Fruit fly (Drosophila melanogaster) whole organism, wandering third instar larva: ENCODE data around the gene p24-1.

Source experiments
- CG32264 ChIP-seq: fragments of 200-800 bp; sonication (Bioruptor generic); optimal IDR thresholded peaks from 2 replicates; lab custom pipeline; 2016; ENCODE audit warnings: missing biosample characterization, missing genetic modification characterization
- CG9705 ChIP-seq: fragments of 200-800 bp; sonication (Bioruptor generic); optimal IDR thresholded peaks from 2 replicates; lab custom pipeline; 2018; ENCODE audit warnings: missing biosample characterization, mild to moderate bottlenecking, missing genetic modification characterization
- CrebA ChIP-seq: fragments of 200-800 bp; sonication (Bioruptor generic); optimal IDR thresholded peaks from 2 replicates; lab custom pipeline; 2016; ENCODE audit warnings: missing biosample characterization, mild to moderate bottlenecking, missing genetic modification characterization, borderline replicate concordance
- Dif ChIP-seq: fragments of 200-275, 200-300 bp; sonication (Bioruptor generic); optimal IDR thresholded peaks from 2 replicates; lab custom pipeline; 2018; ENCODE audit warnings: missing biosample characterization, missing genetic modification characterization; ENCODE audit not compliant: partially characterized antibody
- GATAd ChIP-seq: sonication (Bioruptor generic); optimal IDR thresholded peaks from 2 replicates; lab custom pipeline; 2016; ENCODE audit warnings: missing biosample characterization, missing genetic modification characterization
- HLH106 ChIP-seq: fragments of 200-800 bp; optimal IDR thresholded peaks from 3 replicates; lab custom pipeline; 2019; ENCODE audit warnings: missing biosample characterization, mild to moderate bottlenecking, missing genetic modification characterization, moderate library complexity
- Hnf4 ChIP-seq: fragments of 200-800 bp; sonication (Bioruptor generic); optimal IDR thresholded peaks from 2 replicates; lab custom pipeline; 2016; ENCODE audit warnings: missing biosample characterization, mild to moderate bottlenecking, missing genetic modification characterization
- Hr78 ChIP-seq: fragments of >200 bp; optimal IDR thresholded peaks from 2 replicates; lab custom pipeline; 2017; ENCODE audit warnings: missing biosample characterization, missing genetic modification characterization
- Hr83 ChIP-seq: fragments of 200-300 bp; sonication (Bioruptor generic); optimal IDR thresholded peaks from 2 replicates; lab custom pipeline; 2016; ENCODE audit warnings: missing biosample characterization, mild to moderate bottlenecking, missing genetic modification characterization, moderate library complexity; ENCODE audit not compliant: poor library complexity, severe bottlenecking
- Jra ChIP-seq: sonication (Bioruptor generic); optimal IDR thresholded peaks from 2 replicates; lab custom pipeline; 2016; ENCODE audit warnings: missing biosample characterization, missing genetic modification characterization
- Mio ChIP-seq: sonication (Bioruptor generic); optimal IDR thresholded peaks from 2 replicates; lab custom pipeline; 2016; ENCODE audit warnings: missing biosample characterization, missing genetic modification characterization
- Myc ChIP-seq: fragments of >200 bp; optimal IDR thresholded peaks from 2 replicates; lab custom pipeline; 2017
- N ChIP-seq: fragments of >200 bp; optimal IDR thresholded peaks from 2 replicates; lab custom pipeline; 2018; ENCODE audit warnings: missing biosample characterization, missing external identifiers, missing genetic modification characterization
- OdsH ChIP-seq: fragments of 200-800 bp; sonication (Bioruptor generic); optimal IDR thresholded peaks from 2 replicates; lab custom pipeline; 2016; ENCODE audit warnings: missing biosample characterization, mild to moderate bottlenecking, missing genetic modification characterization
- Rel ChIP-seq, 2 experiments: fragments of 200-800 bp; sonication (Bioruptor generic) in 1 of 2; optimal IDR thresholded peaks; 2 replicates in 1 of 2; 3 replicates in 1 of 2; lab custom pipeline; 2016 to 2019; ENCODE audit warnings: mild to moderate bottlenecking in 2 of 2, missing biosample characterization in 2 of 2, missing genetic modification characterization in 2 of 2, moderate library complexity in 1 of 2
- Sp1 ChIP-seq: fragments of 200-800 bp; sonication (Bioruptor generic); optimal IDR thresholded peaks from 3 replicates; lab custom pipeline; 2019; ENCODE audit warnings: missing biosample characterization, mild to moderate bottlenecking, missing genetic modification characterization, moderate library complexity
- Vsx2 ChIP-seq: fragments of 200-300, 225-300 bp; sonication (Bioruptor generic); optimal IDR thresholded peaks from 2 replicates; lab custom pipeline; 2018; ENCODE audit warnings: missing biosample characterization, missing genetic modification characterization; ENCODE audit not compliant: partially characterized antibody
- br ChIP-seq: fragments of 200-800 bp; sonication (Bioruptor generic); optimal IDR thresholded peaks from 2 replicates; lab custom pipeline; 2016; ENCODE audit warnings: missing biosample characterization, missing genetic modification characterization
- brk ChIP-seq: fragments of 200-800 bp; sonication (Bioruptor generic); optimal IDR thresholded peaks from 2 replicates; lab custom pipeline; 2016; ENCODE audit warnings: missing biosample characterization, mild to moderate bottlenecking, missing genetic modification characterization
- dl ChIP-seq, 2 experiments: fragments of 175-275, 200-275 bp in 1 of 2; fragments of 200-275 bp in 1 of 2; sonication (Bioruptor generic); optimal IDR thresholded peaks; lab custom pipeline; 2018; ENCODE audit warnings: mild to moderate bottlenecking in 2 of 2, missing biosample characterization in 2 of 2, missing genetic modification characterization in 2 of 2, moderate library complexity in 2 of 2; ENCODE audit not compliant: partially characterized antibody in 2 of 2, insufficient read depth in 1 of 2
- dmrt93B ChIP-seq: fragments of 200-800 bp; sonication (Bioruptor generic); optimal IDR thresholded peaks from 2 replicates; lab custom pipeline; 2018; ENCODE audit warnings: missing biosample characterization, mild to moderate bottlenecking, missing genetic modification characterization
- ey ChIP-seq: fragments of 200-800 bp; sonication (Bioruptor generic); optimal IDR thresholded peaks from 2 replicates; lab custom pipeline; 2016; ENCODE audit warnings: missing biosample characterization, missing genetic modification characterization
- foxo ChIP-seq, 2 experiments: fragments of 200-800 bp; sonication (Bioruptor generic); optimal IDR thresholded peaks; 2 replicates in 1 of 2; 3 replicates in 1 of 2; lab custom pipeline; 2016 to 2017; ENCODE audit warnings: missing biosample characterization in 2 of 2, missing genetic modification characterization in 2 of 2
- fru ChIP-seq: fragments of 200-800 bp; sonication (Bioruptor generic); optimal IDR thresholded peaks from 3 replicates; lab custom pipeline; 2016; ENCODE audit warnings: missing biosample characterization, mild to moderate bottlenecking, missing genetic modification characterization
- h ChIP-seq: fragments of 200-800 bp; sonication (Bioruptor generic); optimal IDR thresholded peaks from 3 replicates; lab custom pipeline; 2016; ENCODE audit warnings: missing biosample characterization, mild to moderate bottlenecking, missing genetic modification characterization
- jim ChIP-seq: fragments of 175-275, 200-325 bp; sonication (Bioruptor generic); optimal IDR thresholded peaks from 2 replicates; lab custom pipeline; 2016; ENCODE audit warnings: missing biosample characterization, mild to moderate bottlenecking, missing genetic modification characterization
- lola ChIP-seq: fragments of >200 bp; optimal IDR thresholded peaks from 2 replicates; lab custom pipeline; 2017; ENCODE audit warnings: missing biosample characterization, missing genetic modification characterization
- pan ChIP-seq: fragments of >200 bp; optimal IDR thresholded peaks from 2 replicates; lab custom pipeline; 2017
- psq ChIP-seq: fragments of 200-800 bp; sonication (Bioruptor generic); optimal IDR thresholded peaks from 3 replicates; lab custom pipeline; 2017; ENCODE audit warnings: missing biosample characterization, mild to moderate bottlenecking, missing genetic modification characterization, moderate library complexity
- rgr ChIP-seq: fragments of 200-800 bp; sonication (Bioruptor generic); optimal IDR thresholded peaks from 3 replicates; lab custom pipeline; 2016; ENCODE audit warnings: missing biosample characterization, mild to moderate bottlenecking, missing genetic modification characterization
- sage ChIP-seq: fragments of 200-800 bp; sonication (Bioruptor generic); optimal IDR thresholded peaks from 2 replicates; lab custom pipeline; 2016; ENCODE audit warnings: missing biosample characterization, mild to moderate bottlenecking, missing genetic modification characterization
- sv ChIP-seq: fragments of 200-800 bp; sonication (Bioruptor generic); optimal IDR thresholded peaks from 3 replicates; lab custom pipeline; 2016; ENCODE audit warnings: missing biosample characterization, missing genetic modification characterization
- tai ChIP-seq: sonication (Bioruptor generic); optimal IDR thresholded peaks from 2 replicates; lab custom pipeline; 2016; ENCODE audit warnings: missing biosample characterization, missing genetic modification characterization
- usp ChIP-seq: fragments of >200 bp; optimal IDR thresholded peaks from 2 replicates; lab custom pipeline; 2017; ENCODE audit warnings: missing biosample characterization, missing genetic modification characterization
- woc ChIP-seq: sonication (Bioruptor generic); optimal IDR thresholded peaks from 2 replicates; lab custom pipeline; 2016; ENCODE audit warnings: missing biosample characterization, mild to moderate bottlenecking, missing genetic modification characterization

Gene p24-1

DNA sequence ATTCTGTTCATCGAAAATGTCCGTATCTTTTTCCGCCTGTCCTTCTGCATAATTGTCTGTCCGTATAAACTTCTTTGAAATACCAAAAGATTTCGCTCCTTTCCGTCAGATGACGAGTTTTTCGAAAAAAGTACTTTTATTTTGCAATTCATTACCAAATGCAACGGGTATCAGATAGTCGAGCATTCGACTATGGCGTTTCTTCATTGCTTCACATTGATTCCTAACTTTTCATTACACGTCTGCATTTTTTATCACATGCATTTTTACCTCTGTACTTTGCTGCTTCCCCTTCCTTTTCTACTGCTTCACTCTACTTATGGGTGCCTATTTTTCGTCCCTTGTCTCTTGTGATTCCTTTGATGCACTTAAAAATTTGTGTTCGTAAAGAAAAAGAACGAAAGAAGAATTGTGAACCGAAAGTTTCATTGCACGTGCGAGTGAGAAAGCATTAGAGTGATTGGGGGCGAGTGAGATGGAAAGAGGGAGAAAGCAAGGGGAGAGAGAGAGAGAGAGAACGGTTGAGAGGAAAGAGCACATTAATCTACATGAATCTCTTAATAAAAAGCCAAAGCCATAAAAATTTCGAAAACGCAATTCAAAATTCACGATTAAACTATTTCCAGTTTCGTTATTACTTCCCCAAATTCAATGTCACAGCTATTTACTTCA lies 23.9 kb downstream of the p24-1 start:
- no peak for TF ChIP-seq fru (GFP tag; lab: Kevin White, UChicago)
- TF ChIP-seq sv (GFP tag; lab: Kevin White, UChicago): no peak
- TF ChIP-seq HLH106 (tag; lab: Kevin White, UChicago): no peak
- no peak for TF ChIP-seq jim
- no peak for TF ChIP-seq psq
- no peak for TF ChIP-seq Jra
- TF ChIP-seq CG32264 (GFP tag; lab: Kevin White, UChicago): no peak
- no peak for TF ChIP-seq woc (GFP tag; lab: Kevin White, UChicago)
- TF ChIP-seq CG9705 (GFP tag; lab: Kevin White, UChicago): no peak
- TF ChIP-seq, all 38 proteins: peak for 0

DNA sequence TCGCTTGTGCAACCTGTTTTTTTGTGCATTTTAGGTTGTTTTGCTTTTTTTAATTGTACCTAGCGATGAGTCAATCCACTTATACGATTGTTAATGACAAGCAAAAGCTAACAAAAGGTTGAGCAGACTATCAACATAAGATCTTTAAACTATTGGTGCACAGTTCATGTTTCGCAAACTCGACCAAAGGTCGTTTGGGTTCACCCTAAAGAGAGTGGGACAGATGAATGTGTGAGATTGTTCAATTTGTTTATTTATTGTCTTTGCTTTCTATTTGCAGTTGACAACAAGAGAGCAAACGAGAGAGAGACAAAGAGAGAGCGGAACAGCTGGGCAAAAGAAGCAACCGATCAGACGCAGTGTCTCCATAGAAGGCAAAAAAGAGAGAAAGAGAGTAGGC lies 29.3 kb downstream of the p24-1 start:
- no peak for TF ChIP-seq Hr78 (GFP tag; lab: Kevin White, UChicago)
- peak; percentile 65 for TF ChIP-seq Dif (GFP tag; lab: Kevin White, UChicago)
- peak; percentile 7 for TF ChIP-seq rgr (GFP tag; lab: Kevin White, UChicago)
- TF ChIP-seq HLH106 (tag; lab: Kevin White, UChicago): peak; percentile 12
- peak; percentile 6 for TF ChIP-seq h (GFP tag; lab: Kevin White, UChicago)
- TF ChIP-seq br (GFP tag; lab: Kevin White, UChicago): peak; percentile 34
- TF ChIP-seq GATAd (GFP tag; lab: Kevin White, UChicago): no peak
- peak; percentile 37 for TF ChIP-seq Sp1 (GFP tag; lab: Kevin White, UChicago)

dm6 chrX:11821946-11822345 lies 30.4 kb downstream of the p24-1 start:
- TF ChIP-seq rgr (GFP tag; lab: Kevin White, UChicago) (peak; percentile 5), Myc (lab: Kevin White, UChicago) (no peak), foxo (GFP tag; optimal IDR thresholded peaks at IDR 0.05; lab: Kevin White, UChicago) (peak in 1 of 2 experiments; percentile 17), HLH106 (tag; lab: Kevin White, UChicago) (peak; percentile 19)

DNA sequence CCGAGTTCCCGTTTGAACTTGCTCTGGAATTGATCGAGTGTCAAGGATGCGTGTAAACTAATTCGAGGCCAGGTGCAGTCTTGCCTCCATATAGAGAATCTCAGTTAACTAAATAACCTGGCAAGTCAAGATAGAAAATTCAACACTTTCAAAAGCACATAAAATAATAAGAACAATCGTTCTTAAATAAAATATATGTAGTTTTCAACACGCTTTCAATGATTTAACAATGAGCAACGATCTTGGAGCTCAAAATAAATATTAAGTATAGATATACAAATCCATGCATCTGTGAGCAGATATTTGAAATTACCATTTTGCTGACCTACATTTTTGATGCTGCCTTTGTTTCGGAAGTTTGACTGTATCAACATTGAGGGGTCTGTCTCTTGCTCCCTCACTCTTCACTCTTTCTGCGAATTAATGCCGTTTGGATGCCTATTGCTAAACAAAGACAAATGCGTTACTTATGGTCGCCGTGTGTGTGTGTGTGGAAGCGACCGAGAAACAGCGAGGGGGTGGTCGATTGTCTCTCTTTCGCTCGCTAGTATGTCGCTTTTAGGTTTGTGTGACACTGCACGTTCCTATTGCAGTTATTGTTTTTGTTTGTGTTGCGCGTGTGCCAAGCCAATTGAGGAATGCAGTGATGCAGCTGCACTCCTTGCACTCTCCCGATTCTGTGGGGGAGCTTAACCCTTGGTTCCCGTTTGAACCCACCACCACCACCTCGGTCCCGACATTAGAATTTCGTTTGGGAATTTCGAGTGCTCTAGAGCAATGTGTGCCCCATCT lies 31.9 kb downstream of the p24-1 start:
- no peak for TF ChIP-seq lola (GFP tag; lab: Kevin White, UChicago)
- peak in 1 of 2 experiments; percentile 71 for TF ChIP-seq foxo (GFP tag; optimal IDR thresholded peaks at IDR 0.05; lab: Kevin White, UChicago)
- no peak for TF ChIP-seq Dif (GFP tag; lab: Kevin White, UChicago)
- TF ChIP-seq Hr83: no peak
- no peak for TF ChIP-seq Mio (GFP tag; lab: Kevin White, UChicago)
- TF ChIP-seq Vsx2 (GFP tag; lab: Kevin White, UChicago): no peak
- no peak for TF ChIP-seq CrebA (GFP tag; lab: Kevin White, UChicago)
- TF ChIP-seq pan (lab: Kevin White, UChicago): no peak
- peak; percentile 15 for TF ChIP-seq psq
- peak; percentile 68 for TF ChIP-seq h (GFP tag; lab: Kevin White, UChicago)
- peak; percentile 42 for TF ChIP-seq dmrt93B (GFP tag; lab: Kevin White, UChicago)
- TF ChIP-seq sage: no peak
- TF ChIP-seq Hnf4: peak; percentile 37
- TF ChIP-seq woc (GFP tag; lab: Kevin White, UChicago): peak; percentile 68
- TF ChIP-seq jim: no peak
- no peak for TF ChIP-seq Hr78 (GFP tag; lab: Kevin White, UChicago)
- no peak for TF ChIP-seq usp (GFP tag; lab: Kevin White, UChicago)
- peak; percentile 71 for TF ChIP-seq ey (GFP tag; lab: Kevin White, UChicago)
- TF ChIP-seq tai: no peak
- no peak for TF ChIP-seq N (GFP tag; lab: Kevin White, UChicago)
- no peak for TF ChIP-seq Myc (lab: Kevin White, UChicago)
- TF ChIP-seq CG9705 (GFP tag; lab: Kevin White, UChicago): peak; percentile 16
- no peak for TF ChIP-seq Rel (GFP tag; optimal IDR thresholded peaks at IDR 0.05; lab: Kevin White, UChicago)
- TF ChIP-seq Rel (tag; optimal IDR thresholded peaks at IDR 0.05; lab: Kevin White, UChicago): no peak
- peak; percentile 25 for TF ChIP-seq Sp1 (GFP tag; lab: Kevin White, UChicago)
- no peak for TF ChIP-seq brk
- TF ChIP-seq dl (GFP tag; optimal IDR thresholded peaks at IDR 0.05; lab: Kevin White, UChicago; ENCODE audit: insufficient read depth in 1 of 2, partially characterized antibody in 2 of 2): no peak
- TF ChIP-seq OdsH: peak; percentile 53
- TF ChIP-seq rgr (GFP tag; lab: Kevin White, UChicago): peak; percentile 65
- no peak for TF ChIP-seq Jra
- TF ChIP-seq br (GFP tag; lab: Kevin White, UChicago): peak; percentile 44
- TF ChIP-seq sv (GFP tag; lab: Kevin White, UChicago): no peak
- peak; percentile 68 for TF ChIP-seq fru (GFP tag; lab: Kevin White, UChicago)
- TF ChIP-seq CG32264 (GFP tag; lab: Kevin White, UChicago): no peak
- TF ChIP-seq HLH106 (tag; lab: Kevin White, UChicago): peak; percentile 62
